Fruit fly (Drosophila melanogaster): ENCODE data around the gene CG15580.

The CG15580 gene

dm6 chr3R:6008202-6009062, 48.9 kb downstream of the CG15580 start, which contains the start of gene Rm62 (continued):
- no peak for TF ChIP-seq CG6689 (GFP tag; IDR thresholded peaks at IDR 0.05)
- no peak for TF ChIP-seq pnt (GFP tag; optimal IDR thresholded peaks at IDR 0.05)
- peak; percentile 14 for TF ChIP-seq chn (GFP tag; optimal IDR thresholded peaks at IDR 0.05)
- TF ChIP-seq jigr1 (GFP tag; IDR thresholded peaks at IDR 0.05), result no peak
- TF ChIP-seq HLH4C (GFP tag; IDR thresholded peaks at IDR 0.05; ENCODE audit: partially characterized antibody), result peak; percentile 61; the same call in 2 of the 3 replicates
- TF ChIP-seq eyg (GFP tag; optimal IDR thresholded peaks at IDR 0.05), result no peak
- TF ChIP-seq slou (GFP tag; optimal IDR thresholded peaks at IDR 0.05), result no peak
- peak; percentile 40 for TF ChIP-seq CG15479 (GFP tag; optimal IDR thresholded peaks at IDR 0.05)
- TF ChIP-seq CG17186 (GFP tag; optimal IDR thresholded peaks at IDR 0.05), result peak; percentile 57
- no peak for TF ChIP-seq repo (GFP tag; optimal IDR thresholded peaks at IDR 0.05)
- peak; percentile 32 for TF ChIP-seq Hmr (GFP tag; optimal IDR thresholded peaks at IDR 0.05)
- TF ChIP-seq CG8359 (GFP tag; optimal IDR thresholded peaks at IDR 0.05; ENCODE audit: borderline replicate concordance), result no peak
- TF ChIP-seq wdn (GFP tag; IDR thresholded peaks at IDR 0.05), result no peak
- no peak for TF ChIP-seq emc (GFP tag; optimal IDR thresholded peaks at IDR 0.05)
- TF ChIP-seq CkIIα-i1 (GFP tag; IDR thresholded peaks at IDR 0.05), result no peak
- no peak for TF ChIP-seq sim (GFP tag; IDR thresholded peaks at IDR 0.05)
- no peak for TF ChIP-seq nmo (GFP tag; optimal IDR thresholded peaks at IDR 0.05)
- TF ChIP-seq nom (GFP tag; optimal IDR thresholded peaks at IDR 0.05), result no peak
- TF ChIP-seq esg (GFP tag; conservative IDR thresholded peaks at IDR 0.05), result no peak
- no peak for TF ChIP-seq HmgD (GFP tag; optimal IDR thresholded peaks at IDR 0.05)
- TF ChIP-seq CG34422 (GFP tag; IDR thresholded peaks at IDR 0.05), result peak; percentile 84; the same call in 2 of the 3 replicates
- TF ChIP-seq Ravus (GFP tag; IDR thresholded peaks at IDR 0.05), result no peak
- TF ChIP-seq Jarid2 (GFP tag; optimal IDR thresholded peaks at IDR 0.05), result peak; percentile 61
- no peak for TF ChIP-seq lola (GFP tag; optimal IDR thresholded peaks at IDR 0.05)
- no peak for TF ChIP-seq odd (GFP tag; optimal IDR thresholded peaks at IDR 0.05)
- peak; percentile 3 for TF ChIP-seq Asciz (GFP tag; optimal IDR thresholded peaks at IDR 0.05)
- no peak for TF ChIP-seq ind (GFP tag; optimal IDR thresholded peaks at IDR 0.05)
- peak; percentile 8 for TF ChIP-seq CG10543 (GFP tag; optimal IDR thresholded peaks at IDR 0.05)
- TF ChIP-seq Sox100B (GFP tag; optimal IDR thresholded peaks at IDR 0.05), result no peak
- no peak for TF ChIP-seq Six4 (GFP tag; optimal IDR thresholded peaks at IDR 0.05)
- peak; percentile 4 for TF ChIP-seq CG7556 (GFP tag; optimal IDR thresholded peaks at IDR 0.05)
- TF ChIP-seq mld (GFP tag; IDR thresholded peaks at IDR 0.05; ENCODE audit: partially characterized antibody), result no peak
- no peak for TF ChIP-seq CG7357 (GFP tag; IDR thresholded peaks at IDR 0.05)
- no peak for TF ChIP-seq CG11560 (tag; IDR thresholded peaks at IDR 0.05)
- TF ChIP-seq Adf1 (GFP tag; IDR thresholded peaks at IDR 0.05), result peak; percentile 62
- no peak for TF ChIP-seq tna (GFP tag; IDR thresholded peaks at IDR 0.05; ENCODE audit: partially characterized antibody)
- TF ChIP-seq maf-S (GFP tag; optimal IDR thresholded peaks at IDR 0.05), result no peak
- no peak for TF ChIP-seq CG17802 (tag; optimal IDR thresholded peaks at IDR 0.05)
- peak; percentile 78 for TF ChIP-seq Dref (GFP tag; IDR thresholded peaks at IDR 0.05)
- no peak for TF ChIP-seq HLH54F (GFP tag; optimal IDR thresholded peaks at IDR 0.05)
- TF ChIP-seq ci (GFP tag; IDR thresholded peaks at IDR 0.05), result peak; percentile 80
- TF ChIP-seq CG6765 (GFP tag; optimal IDR thresholded peaks at IDR 0.05), result no peak
- TF ChIP-seq CG8281 (tag; optimal IDR thresholded peaks at IDR 0.05), result no peak
- no peak for TF ChIP-seq sisA (GFP tag; IDR thresholded peaks at IDR 0.05)
- peak; percentile 4 for TF ChIP-seq CG13296 (GFP tag; optimal IDR thresholded peaks at IDR 0.05)
- no peak for TF ChIP-seq CG11085 (GFP tag; IDR thresholded peaks at IDR 0.05)
- peak; percentile 35 for TF ChIP-seq caup (GFP tag; optimal IDR thresholded peaks at IDR 0.05; ENCODE audit: severe bottlenecking)
- no peak for TF ChIP-seq CoRest (tag; optimal IDR thresholded peaks at IDR 0.05)
- TF ChIP-seq CG13287 (GFP tag; IDR thresholded peaks at IDR 0.05; ENCODE audit: partially characterized antibody), result peak; percentile 57

Measured in whole organism, embryonic.